Worm (Caenorhabditis elegans): ENCODE results near the gene F41H10.3.

F41H10.3 gene

DNA sequence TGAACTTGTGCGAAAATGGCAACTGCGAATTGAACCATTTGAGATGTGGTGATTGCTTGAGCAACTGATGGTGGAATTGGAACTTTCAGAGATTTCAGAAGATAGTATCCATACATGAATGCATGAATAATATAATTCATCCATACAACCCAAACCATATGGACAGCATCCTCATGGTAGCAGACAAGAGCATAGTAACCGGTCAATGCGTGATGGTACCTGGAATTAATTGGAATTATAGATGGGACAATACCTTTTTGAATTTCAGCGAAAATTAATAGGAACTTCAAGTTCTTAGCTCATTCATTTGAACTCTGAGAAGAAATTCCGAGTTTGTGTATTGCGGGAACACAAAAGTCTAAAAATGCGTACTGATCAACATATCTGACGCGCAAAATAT, 5.3 kb downstream of the F41H10.3 start:
- TF ChIP-seq C08G9.2 (tag; optimal IDR thresholded peaks at IDR 0.05) (no peak), K09A11.1 (tag; optimal IDR thresholded peaks at IDR 0.05; ENCODE audit: insufficient read depth) (no peak), tbx-2 (tag; optimal IDR thresholded peaks at IDR 0.05) (no peak), nhr-11 (tag; optimal IDR thresholded peaks at IDR 0.05) (no peak), ceh-6 (GFP tag; optimal IDR thresholded peaks at IDR 0.05) (no peak), mec-3 (tag; optimal IDR thresholded peaks at IDR 0.05; ENCODE audit: borderline replicate concordance) (no peak), fax-1 (tag; optimal IDR thresholded peaks at IDR 0.05) (no peak), hlh-15 (tag; optimal IDR thresholded peaks at IDR 0.05) (no peak), ceh-30 (tag; optimal IDR thresholded peaks at IDR 0.05) (no peak), ceh-18 (tag; optimal IDR thresholded peaks at IDR 0.05) (no peak), dve-1 (tag; optimal IDR thresholded peaks at IDR 0.05) (no peak)

DNA sequence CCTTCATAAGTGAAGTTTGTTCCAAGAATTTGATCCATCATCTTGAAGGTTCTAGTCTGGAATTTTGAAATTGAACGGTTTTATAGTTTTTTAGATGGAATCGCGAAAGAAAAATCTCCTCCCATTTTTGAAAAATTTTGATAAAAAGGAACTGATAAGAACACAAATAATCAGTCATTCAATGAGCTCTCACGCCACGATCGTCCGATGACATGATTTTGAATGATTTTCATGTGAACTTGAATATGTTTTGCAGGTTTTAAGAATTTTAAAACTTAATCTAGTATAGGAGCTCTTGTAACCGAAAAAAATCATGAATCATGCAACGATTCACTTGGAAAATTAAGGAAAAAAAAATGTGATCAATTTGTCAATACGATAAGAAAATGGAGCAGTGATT, 7.5 kb downstream of the F41H10.3 start, which contains the start of gene elo-5:
Gene elo-5 (minus strand): TSS at position 56 of the 400 bp plus-strand sequence.
- TF ChIP-seq tbx-2 (tag; optimal IDR thresholded peaks at IDR 0.05) = no peak
- TF ChIP-seq elt-2 (tag; optimal IDR thresholded peaks at IDR 0.05) = peak; percentile 39

DNA sequence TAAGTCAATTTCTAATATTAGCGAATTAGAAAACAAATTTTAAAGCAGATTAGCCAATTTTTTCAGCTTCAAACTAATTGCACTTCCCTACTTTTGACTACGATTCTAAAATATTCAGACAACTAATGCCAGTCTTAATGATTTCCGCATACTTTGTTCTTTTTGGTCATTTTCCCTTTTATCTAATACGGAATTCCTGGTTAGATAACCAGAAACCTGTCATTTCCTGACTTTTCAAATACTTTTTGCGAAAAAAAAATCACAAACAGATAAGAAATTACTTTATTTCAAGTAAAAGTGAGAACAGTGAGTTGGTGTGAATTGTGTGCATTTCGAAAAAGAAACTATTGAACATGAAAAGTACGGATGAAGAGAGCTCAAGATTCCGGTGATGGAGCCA, 10.5 kb downstream of the F41H10.3 start:
- TF ChIP-seq K09A11.1 (tag; optimal IDR thresholded peaks at IDR 0.05; ENCODE audit: insufficient read depth) = no peak

DNA sequence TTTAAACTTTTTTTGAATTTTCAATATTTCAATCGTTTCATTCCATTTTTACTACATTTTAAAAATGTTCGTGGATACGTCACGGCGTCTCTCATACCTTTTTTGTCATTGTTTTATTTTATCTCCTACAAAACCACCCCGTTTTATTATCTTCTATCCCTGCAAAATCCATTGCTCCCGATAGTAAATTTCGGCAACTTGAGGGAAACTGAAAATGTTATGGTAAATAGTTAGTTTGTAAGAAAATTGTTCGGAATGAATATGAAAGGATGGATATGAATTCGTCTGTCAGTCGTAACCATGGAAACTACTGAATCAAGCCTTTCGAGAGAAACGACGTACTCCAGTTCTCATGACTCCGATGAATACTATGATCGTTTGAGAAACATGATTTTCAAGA, 11.7 kb downstream of the F41H10.3 start, which contains the start of gene F41H10.2:
Gene F41H10.2 (plus strand): TSS at position 301 of the 400 bp plus-strand sequence.
- no peak for TF ChIP-seq C38D4.7 (GFP tag; optimal IDR thresholded peaks at IDR 0.05)
- no peak for TF ChIP-seq odd-2 (tag; optimal IDR thresholded peaks at IDR 0.05)

DNA sequence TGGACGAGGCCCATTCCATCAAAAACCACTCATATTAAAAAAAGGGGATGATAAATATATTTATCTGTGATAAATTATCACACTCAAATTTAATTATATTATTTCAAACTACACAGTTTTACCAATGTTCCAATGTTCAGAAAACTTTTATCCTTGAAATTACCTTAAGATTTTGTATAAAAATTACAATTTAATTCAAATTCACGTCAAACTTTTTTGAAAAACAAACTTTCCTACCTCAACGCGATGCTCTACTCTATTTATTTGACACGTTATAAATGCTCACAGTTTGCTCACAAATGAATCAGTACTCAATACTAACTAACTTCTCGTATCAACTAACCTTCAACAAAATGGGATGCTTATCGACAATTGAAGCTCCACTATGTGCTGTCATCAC, 13.0 kb downstream of the F41H10.3 start, which contains the start of gene F41H10.1:
Gene F41H10.1 (plus strand): TSS at position 301 of the 400 bp plus-strand sequence.
- no peak for TF ChIP-seq rnt-1 (tag; optimal IDR thresholded peaks at IDR 0.05)
- TF ChIP-seq gmeb-2 (tag; optimal IDR thresholded peaks at IDR 0.05) = no peak
- no peak for TF ChIP-seq lim-6 (tag; optimal IDR thresholded peaks at IDR 0.05)
- TF ChIP-seq F13H6.1 (tag; optimal IDR thresholded peaks at IDR 0.05) = no peak
- no peak for TF ChIP-seq ceh-48 (tag; optimal IDR thresholded peaks at IDR 0.05)
- no peak for TF ChIP-seq ceh-22 (tag; optimal IDR thresholded peaks at IDR 0.05)
- TF ChIP-seq unc-3 (GFP tag; conservative IDR thresholded peaks at IDR 0.05) = no peak
- TF ChIP-seq unc-3 (tag; optimal IDR thresholded peaks at IDR 0.05) = no peak
- no peak for TF ChIP-seq tbx-7 (tag; optimal IDR thresholded peaks at IDR 0.05)
- no peak for TF ChIP-seq ahr-1 (tag; optimal IDR thresholded peaks at IDR 0.05)
- TF ChIP-seq pha-4 (tag; optimal IDR thresholded peaks at IDR 0.05) = no peak
- TF ChIP-seq pros-1 (tag; optimal IDR thresholded peaks at IDR 0.05) = no peak
- TF ChIP-seq ceh-14 (tag; optimal IDR thresholded peaks at IDR 0.05) = no peak

DNA sequence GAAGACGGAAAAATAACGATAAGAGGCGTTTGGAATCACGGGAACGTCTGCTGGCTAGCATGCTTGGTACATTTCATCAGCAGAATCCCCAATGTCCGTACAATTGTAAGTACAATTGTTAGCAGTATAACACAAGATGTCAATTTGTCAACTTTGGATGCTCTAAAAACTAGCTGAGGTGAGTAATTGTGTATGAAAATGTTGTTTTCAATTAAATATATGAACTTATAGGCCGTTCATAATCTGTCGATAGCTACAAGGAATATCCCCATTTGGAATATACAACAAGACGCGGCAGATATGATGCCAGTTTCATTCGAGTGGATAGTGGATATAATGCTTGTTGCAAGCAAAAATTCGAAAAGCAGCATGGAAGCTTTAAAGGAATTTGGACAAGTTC, 15.4 kb downstream of the F41H10.3 start, which contains the start of gene F41H10.12:
Gene F41H10.12 (plus strand): TSS at position 301 of the 400 bp plus-strand sequence.
- no peak for TF ChIP-seq unc-86 (tag; optimal IDR thresholded peaks at IDR 0.05)
- TF ChIP-seq elt-2 (tag; optimal IDR thresholded peaks at IDR 0.05) = no peak
- no peak for TF ChIP-seq nhr-11 (tag; optimal IDR thresholded peaks at IDR 0.05)
- TF ChIP-seq hlh-13 (GFP tag; optimal IDR thresholded peaks at IDR 0.05) = no peak
- no peak for TF ChIP-seq odd-2 (tag; optimal IDR thresholded peaks at IDR 0.05)
- no peak for TF ChIP-seq zip-5 (tag; optimal IDR thresholded peaks at IDR 0.05)
- TF ChIP-seq hlh-30 (tag; optimal IDR thresholded peaks at IDR 0.05; ENCODE audit: insufficient read depth) = no peak
- TF ChIP-seq ahr-1 (tag; optimal IDR thresholded peaks at IDR 0.05) = no peak
- no peak for TF ChIP-seq unc-42 (tag; optimal IDR thresholded peaks at IDR 0.05)
- no peak for TF ChIP-seq ceh-19 (GFP tag; optimal IDR thresholded peaks at IDR 0.05)
- TF ChIP-seq sox-2 (GFP tag; IDR thresholded peaks at IDR 0.05) = no peak
- TF ChIP-seq sdc-2 (tag; optimal IDR thresholded peaks at IDR 0.05) = no peak
- no peak for TF ChIP-seq C38D4.7 (GFP tag; optimal IDR thresholded peaks at IDR 0.05)
